Worm (Caenorhabditis elegans): ENCODE data around the gene sap-49.

ce11 chrII:8004752-8005151 is 30.8 kb downstream of the sap-49 start:
- TF ChIP-seq elt-1 (tag; optimal IDR thresholded peaks at IDR 0.05) (no peak), ztf-11 (tag; optimal IDR thresholded peaks at IDR 0.05) (no peak), elt-3 (tag; optimal IDR thresholded peaks at IDR 0.05) (no peak), nhr-11 (tag; optimal IDR thresholded peaks at IDR 0.05) (no peak)
